Fruit fly (Drosophila melanogaster): ENCODE measurements around the gene CG32445.

The CG32445 gene

dm6 chr3L:21651412-21651811 is 12.3 kb downstream of the CG32445 start:
- no peak for TF ChIP-seq run (tag; optimal IDR thresholded peaks at IDR 0.05)
- TF ChIP-seq Awh (GFP tag; IDR thresholded peaks at IDR 0.05) = peak; percentile 49

dm6 chr3L:21652124-21652523 is 13.0 kb downstream of the CG32445 start:
- TF ChIP-seq CG12769 (tag; optimal IDR thresholded peaks at IDR 0.05) (peak; percentile 23), vvl (GFP tag; IDR thresholded peaks at IDR 0.05) (peak; percentile 69; the same call in 1 of the 2 replicates), sr (GFP tag; IDR thresholded peaks at IDR 0.05) (peak; percentile 84), grn (GFP tag; optimal IDR thresholded peaks at IDR 0.05) (peak; percentile 3), CG11247 (GFP tag; IDR thresholded peaks at IDR 0.05) (peak; percentile 32; the same call in 1 of the 2 replicates), Opbp (GFP tag; IDR thresholded peaks at IDR 0.05; ENCODE audit: partially characterized antibody) (0 out of 3 replicates have a peak, but pooled peaks have one; percentile 39), Ets65A (GFP tag) (peak; percentile 10), Med (GFP tag) (peak; percentile 11), hb (GFP tag; IDR thresholded peaks at IDR 0.05; ENCODE audit: partially characterized antibody) (no peak), klu (GFP tag; IDR thresholded peaks at IDR 0.05) (no peak)

- TF ChIP-seq Spps (tag; optimal IDR thresholded peaks at IDR 0.05) (no peak), rib (GFP tag; IDR thresholded peaks at IDR 0.05) (no peak), Nf-YB (GFP tag; optimal IDR thresholded peaks at IDR 0.05) (no peak), Lpt (GFP tag; optimal IDR thresholded peaks at IDR 0.05) (no peak), CG11723 (GFP tag; optimal IDR thresholded peaks at IDR 0.05) (no peak), ind (GFP tag; optimal IDR thresholded peaks at IDR 0.05) (peak; percentile 71), E2f1 (GFP tag; IDR thresholded peaks at IDR 0.05) (peak; percentile 55; the same call in 1 of the 2 replicates), CG2678 (tag; optimal IDR thresholded peaks at IDR 0.05) (peak; percentile 56), schlank (tag; optimal IDR thresholded peaks at IDR 0.05) (no peak), repo (GFP tag; optimal IDR thresholded peaks at IDR 0.05) (peak; percentile 56), CG3995 (GFP tag; optimal IDR thresholded peaks at IDR 0.05) (no peak), cg (GFP tag; optimal IDR thresholded peaks at IDR 0.05) (no peak), trh (GFP tag; optimal IDR thresholded peaks at IDR 0.05) (no peak), CG13123 (GFP tag; optimal IDR thresholded peaks at IDR 0.05) (peak; percentile 73), ham (GFP tag; IDR thresholded peaks at IDR 0.05) (no peak), fd64A (GFP tag; optimal IDR thresholded peaks at IDR 0.05) (no peak), HLH54F (GFP tag; optimal IDR thresholded peaks at IDR 0.05) (peak; percentile 50), CG32767 (GFP tag; IDR thresholded peaks at IDR 0.05) (no peak), HmgD (GFP tag; optimal IDR thresholded peaks at IDR 0.05) (peak; percentile 84), CG43689 (GFP tag; IDR thresholded peaks at IDR 0.05) (no peak), wek (GFP tag; optimal IDR thresholded peaks at IDR 0.05) (no peak), cad (GFP tag; optimal IDR thresholded peaks at IDR 0.05) (no peak), CTCF (GFP tag; optimal IDR thresholded peaks at IDR 0.05) (peak; percentile 100), dmrt11E (tag; optimal IDR thresholded peaks at IDR 0.05) (peak; percentile 64), Chrac-16 (GFP tag; optimal IDR thresholded peaks at IDR 0.05) (peak; percentile 87), E2f2 (GFP tag; IDR thresholded peaks at IDR 0.05) (peak; percentile 46; the same call in 1 of the 2 replicates), btn (GFP tag; optimal IDR thresholded peaks at IDR 0.05) (no peak), H2.0 (GFP tag; IDR thresholded peaks at IDR 0.05) (peak; percentile 63), stc (GFP tag; IDR thresholded peaks at IDR 0.05) (peak; percentile 24; the same call in 1 of the 2 replicates), HmgZ (tag; optimal IDR thresholded peaks at IDR 0.05) (peak; percentile 73), bbx (GFP tag; IDR thresholded peaks at IDR 0.05; ENCODE audit: partially characterized antibody) (0 out of 2 replicates have a peak, but pooled peaks have one; percentile 24), Sry-δ (GFP tag; optimal IDR thresholded peaks at IDR 0.05) (peak; percentile 33), CG5180 (GFP tag; optimal IDR thresholded peaks at IDR 0.05) (no peak), Max (GFP tag; optimal IDR thresholded peaks at IDR 0.05) (no peak), CG3838 (GFP tag; optimal IDR thresholded peaks at IDR 0.05) (peak; percentile 23), Ravus (GFP tag; IDR thresholded peaks at IDR 0.05) (no peak), CG9797 (GFP tag; optimal IDR thresholded peaks at IDR 0.05) (no peak), GATAe (GFP tag; conservative IDR thresholded peaks at IDR 0.05) (no peak)
These were observed 13.6 kb downstream of the CG32445 start for dm6 chr3L:21652768-21653167.
